Fruit fly (Drosophila melanogaster): ENCODE data around the gene spdi.

spdi gene

DNA sequence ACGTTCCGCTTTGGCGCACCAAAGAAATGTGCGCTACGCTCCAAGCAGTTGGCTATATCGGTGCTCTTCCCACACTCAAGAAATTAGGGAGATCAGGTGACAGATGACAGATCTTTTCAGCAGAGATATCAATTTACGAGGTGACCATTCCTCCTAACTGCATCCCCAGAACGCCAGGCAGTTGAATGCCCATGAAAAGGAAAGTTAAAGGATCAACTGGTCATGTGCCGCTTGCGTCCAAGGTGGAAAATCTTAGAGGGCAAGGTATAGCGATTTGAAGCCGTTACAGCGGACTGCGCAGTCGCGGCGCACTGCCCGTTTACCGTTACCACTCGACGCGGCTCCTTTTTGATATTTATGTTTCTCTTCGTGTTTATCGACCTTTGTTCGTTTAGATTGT is 1.4 kb downstream of the spdi start (continued):
- TF ChIP-seq sens-2 (GFP tag; IDR thresholded peaks at IDR 0.05) (no peak), tin (GFP tag; optimal IDR thresholded peaks at IDR 0.05) (no peak), ewg (GFP tag; optimal IDR thresholded peaks at IDR 0.05) (no peak), seq (GFP tag; IDR thresholded peaks at IDR 0.05) (no peak), chif (GFP tag; optimal IDR thresholded peaks at IDR 0.05) (peak; percentile 12 to 21), Antp (GFP tag; optimal IDR thresholded peaks at IDR 0.05) (peak; percentile 45), Oli (tag; optimal IDR thresholded peaks at IDR 0.05) (peak; percentile 22), CG13296 (GFP tag; optimal IDR thresholded peaks at IDR 0.05) (no peak), yki (optimal IDR thresholded peaks at IDR 0.05) (no peak), MESR4 (GFP tag; optimal IDR thresholded peaks at IDR 0.05) (no peak), Lpt (GFP tag; optimal IDR thresholded peaks at IDR 0.05) (no peak), Chrac-16 (GFP tag; optimal IDR thresholded peaks at IDR 0.05) (peak; percentile 35), corto (GFP tag; optimal IDR thresholded peaks at IDR 0.05) (no peak), ftz-f1 (GFP tag; optimal IDR thresholded peaks at IDR 0.05) (no peak), nmo (GFP tag; optimal IDR thresholded peaks at IDR 0.05) (peak; percentile 39), peb (GFP tag; IDR thresholded peaks at IDR 0.05) (no peak), tup (GFP tag; optimal IDR thresholded peaks at IDR 0.05) (no peak), ken (GFP tag; IDR thresholded peaks at IDR 0.05) (no peak), lmd (GFP tag; IDR thresholded peaks at IDR 0.05) (peak; percentile 63), pb (GFP tag; optimal IDR thresholded peaks at IDR 0.05) (peak; percentile 11), gro (GFP tag; optimal IDR thresholded peaks at IDR 0.05) (peak; percentile 12), CG1024 (GFP tag; IDR thresholded peaks at IDR 0.05) (no peak), CG18011 (GFP tag; optimal IDR thresholded peaks at IDR 0.05) (no peak), Adf1 (GFP tag; IDR thresholded peaks at IDR 0.05) (no peak), CG17361 (GFP tag; IDR thresholded peaks at IDR 0.05) (0 out of 3 replicates have a peak, but pooled peaks have one; percentile 11), BtbVII (GFP tag; optimal IDR thresholded peaks at IDR 0.05) (no peak), Ets97D (GFP tag; optimal IDR thresholded peaks at IDR 0.05) (peak; percentile 7), scrt (GFP tag; optimal IDR thresholded peaks at IDR 0.05) (no peak), eve (GFP tag; optimal IDR thresholded peaks at IDR 0.05) (no peak), CG13287 (GFP tag; IDR thresholded peaks at IDR 0.05; ENCODE audit: partially characterized antibody) (no peak), CG4424 (GFP tag; optimal IDR thresholded peaks at IDR 0.05) (peak; percentile 7), repo (GFP tag; optimal IDR thresholded peaks at IDR 0.05) (no peak), Awh (GFP tag; IDR thresholded peaks at IDR 0.05) (no peak), ash1 (GFP tag; optimal IDR thresholded peaks at IDR 0.05) (no peak), h (optimal IDR thresholded peaks at IDR 0.05) (no peak), zf30C (GFP tag; optimal IDR thresholded peaks at IDR 0.05) (no peak), CG11560 (tag; IDR thresholded peaks at IDR 0.05) (no peak), Hr51 (GFP tag; optimal IDR thresholded peaks at IDR 0.05) (peak in 1 of 2 experiments; percentile 39), cwo (GFP tag; optimal IDR thresholded peaks at IDR 0.05) (no peak), CG10321 (GFP tag; IDR thresholded peaks at IDR 0.05) (no peak), CG8944 (GFP tag; optimal IDR thresholded peaks at IDR 0.05) (peak; percentile 39), Doc2 (GFP tag; IDR thresholded peaks at IDR 0.05) (no peak), CG13624 (GFP tag; optimal IDR thresholded peaks at IDR 0.05) (no peak), CG7745 (tag; optimal IDR thresholded peaks at IDR 0.05) (no peak), gt (GFP tag; IDR thresholded peaks at IDR 0.05) (no peak), dimm (GFP tag; IDR thresholded peaks at IDR 0.05) (no peak), disco-r (GFP tag; optimal IDR thresholded peaks at IDR 0.05) (no peak), Ets65A (GFP tag) (peak; percentile 87), CoRest (tag; optimal IDR thresholded peaks at IDR 0.05) (peak; percentile 20), CG4404 (GFP tag; IDR thresholded peaks at IDR 0.05) (peak; percentile 20; the same call in 1 of the 2 replicates), unc-4 (GFP tag; IDR thresholded peaks at IDR 0.05; ENCODE audit: partially characterized antibody) (no peak), pzg (GFP tag; optimal IDR thresholded peaks at IDR 0.05) (no peak), wek (GFP tag; optimal IDR thresholded peaks at IDR 0.05) (no peak)
